Fruit fly (Drosophila melanogaster) whole organism, wandering third instar larva: ENCODE data around the gene Muc4B.

Experiments
- Abd-B ChIP-seq: fragments of >200 bp; optimal IDR thresholded peaks from 2 replicates; lab custom pipeline; 2017; ENCODE audit warnings: missing biosample characterization, missing genetic modification characterization
- CG32264 ChIP-seq: fragments of 200-800 bp; sonication (Bioruptor generic); optimal IDR thresholded peaks from 2 replicates; lab custom pipeline; 2016; ENCODE audit warnings: missing biosample characterization, missing genetic modification characterization
- CG9705 ChIP-seq: fragments of 200-800 bp; sonication (Bioruptor generic); optimal IDR thresholded peaks from 2 replicates; lab custom pipeline; 2018; ENCODE audit warnings: missing biosample characterization, mild to moderate bottlenecking, missing genetic modification characterization
- CrebA ChIP-seq: fragments of 200-800 bp; sonication (Bioruptor generic); optimal IDR thresholded peaks from 2 replicates; lab custom pipeline; 2016; ENCODE audit warnings: missing biosample characterization, mild to moderate bottlenecking, missing genetic modification characterization, borderline replicate concordance
- Dfd ChIP-seq: fragments of >200 bp; optimal IDR thresholded peaks from 2 replicates; lab custom pipeline; 2017; ENCODE audit warnings: missing biosample characterization, missing genetic modification characterization
- Dif ChIP-seq: fragments of 200-275, 200-300 bp; sonication (Bioruptor generic); optimal IDR thresholded peaks from 2 replicates; lab custom pipeline; 2018; ENCODE audit warnings: missing biosample characterization, missing genetic modification characterization; ENCODE audit not compliant: partially characterized antibody
- GATAd ChIP-seq: sonication (Bioruptor generic); optimal IDR thresholded peaks from 2 replicates; lab custom pipeline; 2016; ENCODE audit warnings: missing biosample characterization, missing genetic modification characterization
- Hnf4 ChIP-seq: fragments of 200-800 bp; sonication (Bioruptor generic); optimal IDR thresholded peaks from 2 replicates; lab custom pipeline; 2016; ENCODE audit warnings: missing biosample characterization, mild to moderate bottlenecking, missing genetic modification characterization
- Hr78 ChIP-seq: fragments of >200 bp; optimal IDR thresholded peaks from 2 replicates; lab custom pipeline; 2017; ENCODE audit warnings: missing biosample characterization, missing genetic modification characterization
- Hr83 ChIP-seq: fragments of 200-300 bp; sonication (Bioruptor generic); optimal IDR thresholded peaks from 2 replicates; lab custom pipeline; 2016; ENCODE audit warnings: missing biosample characterization, mild to moderate bottlenecking, missing genetic modification characterization, moderate library complexity; ENCODE audit not compliant: poor library complexity, severe bottlenecking
- Jra ChIP-seq: sonication (Bioruptor generic); optimal IDR thresholded peaks from 2 replicates; lab custom pipeline; 2016; ENCODE audit warnings: missing biosample characterization, missing genetic modification characterization
- Mio ChIP-seq: sonication (Bioruptor generic); optimal IDR thresholded peaks from 2 replicates; lab custom pipeline; 2016; ENCODE audit warnings: missing biosample characterization, missing genetic modification characterization
- Myc ChIP-seq: fragments of >200 bp; optimal IDR thresholded peaks from 2 replicates; lab custom pipeline; 2017
- N ChIP-seq: fragments of >200 bp; optimal IDR thresholded peaks from 2 replicates; lab custom pipeline; 2018; ENCODE audit warnings: missing biosample characterization, missing external identifiers, missing genetic modification characterization
- OdsH ChIP-seq: fragments of 200-800 bp; sonication (Bioruptor generic); optimal IDR thresholded peaks from 2 replicates; lab custom pipeline; 2016; ENCODE audit warnings: missing biosample characterization, mild to moderate bottlenecking, missing genetic modification characterization
- Rel ChIP-seq, 2 experiments: fragments of 200-800 bp; sonication (Bioruptor generic) in 1 of 2; optimal IDR thresholded peaks; 2 replicates in 1 of 2; 3 replicates in 1 of 2; lab custom pipeline; 2016 to 2019; ENCODE audit warnings: mild to moderate bottlenecking in 2 of 2, missing biosample characterization in 2 of 2, missing genetic modification characterization in 2 of 2, moderate library complexity in 1 of 2
- Sp1 ChIP-seq: fragments of 200-800 bp; sonication (Bioruptor generic); optimal IDR thresholded peaks from 3 replicates; lab custom pipeline; 2019; ENCODE audit warnings: missing biosample characterization, mild to moderate bottlenecking, missing genetic modification characterization, moderate library complexity
- Vsx2 ChIP-seq: fragments of 200-300, 225-300 bp; sonication (Bioruptor generic); optimal IDR thresholded peaks from 2 replicates; lab custom pipeline; 2018; ENCODE audit warnings: missing biosample characterization, missing genetic modification characterization; ENCODE audit not compliant: partially characterized antibody
- brk ChIP-seq: fragments of 200-800 bp; sonication (Bioruptor generic); optimal IDR thresholded peaks from 2 replicates; lab custom pipeline; 2016; ENCODE audit warnings: missing biosample characterization, mild to moderate bottlenecking, missing genetic modification characterization
- dmrt93B ChIP-seq: fragments of 200-800 bp; sonication (Bioruptor generic); optimal IDR thresholded peaks from 2 replicates; lab custom pipeline; 2018; ENCODE audit warnings: missing biosample characterization, mild to moderate bottlenecking, missing genetic modification characterization
- dsf ChIP-seq: sonication (Bioruptor generic); optimal IDR thresholded peaks from 2 replicates; lab custom pipeline; 2016; ENCODE audit warnings: missing biosample characterization, missing genetic modification characterization, borderline replicate concordance
- ey ChIP-seq: fragments of 200-800 bp; sonication (Bioruptor generic); optimal IDR thresholded peaks from 2 replicates; lab custom pipeline; 2016; ENCODE audit warnings: missing biosample characterization, missing genetic modification characterization
- h ChIP-seq: fragments of 200-800 bp; sonication (Bioruptor generic); optimal IDR thresholded peaks from 3 replicates; lab custom pipeline; 2016; ENCODE audit warnings: missing biosample characterization, mild to moderate bottlenecking, missing genetic modification characterization
- jim ChIP-seq: fragments of 175-275, 200-325 bp; sonication (Bioruptor generic); optimal IDR thresholded peaks from 2 replicates; lab custom pipeline; 2016; ENCODE audit warnings: missing biosample characterization, mild to moderate bottlenecking, missing genetic modification characterization
- lola ChIP-seq: fragments of >200 bp; optimal IDR thresholded peaks from 2 replicates; lab custom pipeline; 2017; ENCODE audit warnings: missing biosample characterization, missing genetic modification characterization
- psq ChIP-seq: fragments of 200-800 bp; sonication (Bioruptor generic); optimal IDR thresholded peaks from 3 replicates; lab custom pipeline; 2017; ENCODE audit warnings: missing biosample characterization, mild to moderate bottlenecking, missing genetic modification characterization, moderate library complexity
- rgr ChIP-seq: fragments of 200-800 bp; sonication (Bioruptor generic); optimal IDR thresholded peaks from 3 replicates; lab custom pipeline; 2016; ENCODE audit warnings: missing biosample characterization, mild to moderate bottlenecking, missing genetic modification characterization
- sage ChIP-seq: fragments of 200-800 bp; sonication (Bioruptor generic); optimal IDR thresholded peaks from 2 replicates; lab custom pipeline; 2016; ENCODE audit warnings: missing biosample characterization, mild to moderate bottlenecking, missing genetic modification characterization
- tai ChIP-seq: sonication (Bioruptor generic); optimal IDR thresholded peaks from 2 replicates; lab custom pipeline; 2016; ENCODE audit warnings: missing biosample characterization, missing genetic modification characterization
- usp ChIP-seq: fragments of >200 bp; optimal IDR thresholded peaks from 2 replicates; lab custom pipeline; 2017; ENCODE audit warnings: missing biosample characterization, missing genetic modification characterization
- woc ChIP-seq: sonication (Bioruptor generic); optimal IDR thresholded peaks from 2 replicates; lab custom pipeline; 2016; ENCODE audit warnings: missing biosample characterization, mild to moderate bottlenecking, missing genetic modification characterization

Gene Muc4B

DNA sequence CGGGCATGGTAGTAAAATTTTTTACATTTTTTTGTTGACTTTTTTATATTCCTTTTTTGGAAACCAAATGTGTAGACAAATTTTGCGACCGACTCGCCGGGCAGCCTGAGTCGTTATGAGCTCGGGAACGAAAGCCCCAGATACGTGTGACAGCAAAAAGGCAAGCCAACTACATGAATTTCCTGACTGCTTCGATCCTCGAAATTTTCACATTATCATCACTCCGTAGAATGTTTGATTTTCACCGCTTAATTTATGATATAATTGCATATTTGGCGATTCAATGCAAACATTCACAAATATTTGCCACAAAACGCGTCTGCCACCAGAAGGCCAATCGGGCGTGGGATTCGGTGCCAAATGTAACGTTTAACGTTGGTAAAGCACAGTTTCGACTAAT, 31.0 kb upstream of the Muc4B start, which contains the start of gene CG15577:
CG15577 (minus strand) TSS at position 101 of the 400 bp plus-strand sequence.
- TF ChIP-seq Abd-B (GFP tag; lab: Kevin White, UChicago): no peak
- TF ChIP-seq Dif (GFP tag; lab: Kevin White, UChicago): no peak
- TF ChIP-seq Myc (lab: Kevin White, UChicago): no peak
- TF ChIP-seq Sp1 (GFP tag; lab: Kevin White, UChicago): no peak
- TF ChIP-seq Mio (GFP tag; lab: Kevin White, UChicago): no peak
- no peak for TF ChIP-seq N (GFP tag; lab: Kevin White, UChicago)
- TF ChIP-seq dmrt93B (GFP tag; lab: Kevin White, UChicago): no peak
- TF ChIP-seq lola: no peak
- TF ChIP-seq psq (GFP tag; lab: Kevin White, UChicago): no peak
- no peak for TF ChIP-seq Dfd (GFP tag; lab: Kevin White, UChicago)
- TF ChIP-seq Hr78 (GFP tag; lab: Kevin White, UChicago): no peak
- no peak for TF ChIP-seq dsf (GFP tag; lab: Kevin White, UChicago)
- TF ChIP-seq CG9705: no peak
- no peak for TF ChIP-seq Jra (GFP tag; lab: Kevin White, UChicago)
- no peak for TF ChIP-seq OdsH (GFP tag; lab: Kevin White, UChicago)
- no peak for TF ChIP-seq Hr83
- no peak for TF ChIP-seq usp

DNA sequence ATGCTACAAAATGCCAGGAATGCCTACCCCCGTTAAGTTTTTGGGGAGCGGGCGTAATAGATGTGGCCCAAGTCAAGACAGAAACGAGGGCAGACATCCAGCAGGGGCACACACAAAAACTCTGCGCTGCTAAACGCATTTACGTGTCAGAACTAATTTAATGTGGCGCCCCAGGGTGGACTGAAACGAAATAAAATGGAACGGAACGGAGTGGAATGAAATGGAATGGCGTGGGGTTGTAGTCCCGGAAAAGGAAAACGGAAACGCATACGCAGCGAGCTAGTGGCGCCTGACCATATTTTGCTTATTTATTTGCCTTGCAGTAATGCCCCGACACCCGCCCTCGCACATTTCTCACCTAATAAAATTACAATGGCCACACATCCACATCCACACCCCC, 27.6 kb upstream of the Muc4B start:
- TF ChIP-seq Hr78 (GFP tag; lab: Kevin White, UChicago): no peak
- no peak for TF ChIP-seq Dif (GFP tag; lab: Kevin White, UChicago)
- TF ChIP-seq ey: no peak
- no peak for TF ChIP-seq usp
- no peak for TF ChIP-seq Rel (GFP tag; optimal IDR thresholded peaks at IDR 0.05; lab: Kevin White, UChicago)
- no peak for TF ChIP-seq Rel (tag; optimal IDR thresholded peaks at IDR 0.05; lab: Kevin White, UChicago)
- TF ChIP-seq Jra (GFP tag; lab: Kevin White, UChicago): no peak
- TF ChIP-seq brk (GFP tag; lab: Kevin White, UChicago): no peak
- no peak for TF ChIP-seq Hnf4 (GFP tag; lab: Kevin White, UChicago)
- no peak for TF ChIP-seq GATAd (GFP tag; lab: Kevin White, UChicago)
- TF ChIP-seq, all 38 proteins: peak for 0

DNA sequence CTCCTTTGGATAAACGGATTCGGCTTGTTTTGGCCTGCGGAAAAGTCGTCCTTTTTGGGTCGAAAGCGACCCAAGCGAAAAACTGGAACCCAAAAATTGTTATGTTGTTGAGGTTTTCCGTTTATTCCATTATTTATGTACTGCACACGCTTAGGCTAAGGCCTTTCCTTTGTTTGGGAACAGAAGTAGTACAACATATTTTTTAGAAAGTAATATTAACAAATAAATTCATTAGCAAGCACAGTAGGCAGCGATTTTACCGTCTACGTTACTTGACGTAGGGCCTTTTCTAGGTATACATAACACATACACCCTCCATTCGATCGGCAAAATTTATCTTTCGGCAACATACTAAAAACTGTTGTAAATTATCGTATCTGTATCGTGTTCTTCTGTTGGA, 22.5 kb upstream of the Muc4B start, which contains the start of gene CG15572:
CG15572 (plus strand) TSS at position 301 of the 400 bp plus-strand sequence.
- TF ChIP-seq N (GFP tag; lab: Kevin White, UChicago) (no peak), CrebA (GFP tag; lab: Kevin White, UChicago) (no peak), tai (GFP tag; lab: Kevin White, UChicago) (no peak), rgr (GFP tag; lab: Kevin White, UChicago) (no peak), jim (no peak), dsf (GFP tag; lab: Kevin White, UChicago) (no peak), Hnf4 (GFP tag; lab: Kevin White, UChicago) (no peak), Jra (GFP tag; lab: Kevin White, UChicago) (no peak), sage (GFP tag; lab: Kevin White, UChicago) (no peak), ey (no peak), CG32264 (GFP tag; lab: Kevin White, UChicago) (no peak)

DNA sequence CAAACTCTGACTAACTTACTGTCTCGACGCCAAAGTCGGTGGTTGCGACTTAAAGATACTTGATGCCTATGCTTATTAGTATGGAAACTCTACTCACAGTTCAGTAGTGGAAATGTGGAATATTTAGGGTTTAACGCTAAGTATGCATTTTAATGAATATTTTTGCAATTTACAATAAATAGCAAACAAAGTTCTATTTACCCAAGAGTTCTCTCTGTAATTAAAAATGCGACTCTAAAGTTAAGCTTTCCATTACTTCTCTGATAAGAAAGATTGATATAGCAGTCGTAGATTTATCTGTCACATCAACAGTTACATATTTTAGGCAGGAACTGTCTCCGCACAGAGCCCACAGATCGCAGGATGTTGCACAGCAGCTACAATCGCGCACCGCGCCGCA, 19.9 kb upstream of the Muc4B start, which contains the start of gene CG12691:
CG12691 (plus strand) TSS at position 301 of the 400 bp plus-strand sequence.
- no peak for TF ChIP-seq GATAd (GFP tag; lab: Kevin White, UChicago)
- no peak for TF ChIP-seq h (GFP tag; lab: Kevin White, UChicago)

DNA sequence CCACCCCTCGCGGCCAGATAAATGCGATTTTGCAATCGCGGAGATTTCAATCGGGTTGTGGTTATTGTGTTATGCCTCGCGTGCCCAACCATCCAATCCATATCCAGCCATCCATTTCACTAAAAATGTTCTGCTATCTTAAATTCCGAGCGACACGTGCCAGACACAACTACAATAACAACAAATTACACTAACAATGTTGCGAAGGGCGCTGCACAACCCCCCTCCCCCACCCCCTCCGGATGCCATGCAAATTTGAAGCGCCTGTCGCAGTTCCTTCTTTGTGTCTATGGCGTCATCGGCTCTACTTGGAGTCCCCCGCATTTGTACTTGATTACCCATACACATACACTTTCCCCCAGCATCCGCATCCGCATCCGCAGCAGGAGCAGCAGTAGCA, 19.4 kb upstream of the Muc4B start:
- no peak for TF ChIP-seq Vsx2 (GFP tag; lab: Kevin White, UChicago)
- no peak for TF ChIP-seq N (GFP tag; lab: Kevin White, UChicago)
- TF ChIP-seq CG9705: no peak
- no peak for TF ChIP-seq ey
- no peak for TF ChIP-seq Rel (GFP tag; optimal IDR thresholded peaks at IDR 0.05; lab: Kevin White, UChicago)
- no peak for TF ChIP-seq Rel (tag; optimal IDR thresholded peaks at IDR 0.05; lab: Kevin White, UChicago)
- TF ChIP-seq lola: no peak
- TF ChIP-seq woc (GFP tag; lab: Kevin White, UChicago): no peak
